Worm (Caenorhabditis elegans) whole organism, L4 larva: ENCODE measurements around the gene pqn-15.

ENCODE experiments used
- D1046.2 ChIP-seq: fragments of 200-800 bp; sonication (Bioruptor generic); IDR thresholded peaks from 2 replicates; pipeline ENCODE4 v1.3.6; 2022; ENCODE audit warnings: missing genetic modification characterization, missing compliant biosample characterization
- F10B5.3 ChIP-seq: sonication (generic microtip); optimal IDR thresholded peaks from 2 replicates; lab custom pipeline; 2016; ENCODE audit warnings: mild to moderate bottlenecking, missing genetic modification characterization, missing compliant biosample characterization
- T20F7.1 ChIP-seq: fragments of 200-800 bp; sonication (Bioruptor generic); optimal IDR thresholded peaks from 2 replicates; lab custom pipeline; 2018; ENCODE audit warnings: mild to moderate bottlenecking, missing genetic modification characterization, missing compliant biosample characterization
- T26A8.4 ChIP-seq: fragments of 200-800 bp; sonication (Bioruptor generic); IDR thresholded peaks from 2 replicates; pipeline ENCODE4 v1.3.6; 2022; ENCODE audit warnings: missing genetic modification characterization, missing compliant biosample characterization
- ama-1 ChIP-seq: fragments of 150-350 bp; optimal IDR thresholded peaks from 2 replicates; lab custom pipeline; 2014; ENCODE audit warnings: inconsistent platforms, mixed read lengths
- ceh-28 ChIP-seq: fragments of 150-350 bp; optimal IDR thresholded peaks from 2 replicates; lab custom pipeline; 2014; ENCODE audit warnings: missing biosample characterization, missing genetic modification reagents, missing genetic modification characterization
- cey-2 ChIP-seq: sonication (generic microtip); optimal IDR thresholded peaks from 3 replicates; lab custom pipeline; 2017; ENCODE audit warnings: missing genetic modification characterization, mild to moderate bottlenecking, missing compliant biosample characterization, antibody characterized with exemption, borderline replicate concordance; ENCODE audit not compliant: insufficient read depth
- daf-16 ChIP-seq, 3 experiments: sonication (generic microtip); optimal IDR thresholded peaks; 2 replicates each; lab custom pipeline; 2016 to 2017; ENCODE audit warnings: missing genetic modification characterization in 3 of 3, missing genetic modification reagents in 3 of 3, mild to moderate bottlenecking in 2 of 3, missing compliant biosample characterization in 2 of 3, missing biosample characterization in 1 of 3, moderate library complexity in 1 of 3
- daf-19 ChIP-seq: fragments of 200-800 bp; sonication (Bioruptor generic); conservative IDR thresholded peaks from 2 replicates; pipeline ENCODE4 v1.3.6; 2022; ENCODE audit warnings: missing genetic modification characterization, missing compliant biosample characterization
- dmd-6 ChIP-seq: fragments of 200-800 bp; sonication (Bioruptor generic); IDR thresholded peaks from 2 replicates; pipeline ENCODE4 v1.3.6; 2022; ENCODE audit warnings: missing genetic modification reagents, missing genetic modification characterization, missing compliant biosample characterization
- dpl-1 ChIP-seq: fragments of 150-350 bp; optimal IDR thresholded peaks from 2 replicates; lab custom pipeline; 2014; ENCODE audit warnings: missing biosample characterization, missing genetic modification reagents, missing genetic modification characterization
- dve-1 ChIP-seq: sonication (generic microtip); optimal IDR thresholded peaks from 2 replicates; lab custom pipeline; 2017; ENCODE audit warnings: antibody characterized with exemption, mild to moderate bottlenecking, missing genetic modification characterization, missing compliant biosample characterization; ENCODE audit not compliant: insufficient read depth
- fos-1 ChIP-seq: fragments of 150-350 bp; optimal IDR thresholded peaks from 2 replicates; lab custom pipeline; 2014; ENCODE audit warnings: missing biosample characterization, missing genetic modification characterization
- gei-8 ChIP-seq: fragments of 200-800 bp; sonication (Bioruptor generic); optimal IDR thresholded peaks from 2 replicates; lab custom pipeline; 2018; ENCODE audit warnings: mild to moderate bottlenecking, missing genetic modification characterization, missing compliant biosample characterization
- hif-1 ChIP-seq, 2 experiments: sonication (generic microtip); optimal IDR thresholded peaks; 2 replicates each; lab custom pipeline; 2016 to 2017; ENCODE audit warnings: missing compliant biosample characterization in 2 of 2, missing genetic modification characterization in 2 of 2, missing genetic modification reagents in 2 of 2, missing genotype in 2 of 2, mild to moderate bottlenecking in 1 of 2
- hlh-30 ChIP-seq: sonication (generic microtip); optimal IDR thresholded peaks from 2 replicates; lab custom pipeline; 2017; ENCODE audit warnings: antibody characterized with exemption, mild to moderate bottlenecking, missing genetic modification characterization, missing compliant biosample characterization; ENCODE audit not compliant: insufficient read depth
- hmg-1.1 ChIP-seq: fragments of 200-800 bp; sonication (Bioruptor generic); IDR thresholded peaks from 2 replicates; pipeline ENCODE4 v1.3.6; 2022; ENCODE audit warnings: missing genetic modification reagents, missing genetic modification characterization, missing compliant biosample characterization
- lir-3 ChIP-seq: sonication (generic microtip); optimal IDR thresholded peaks from 2 replicates; lab custom pipeline; 2016; ENCODE audit warnings: mild to moderate bottlenecking, missing genetic modification characterization, missing compliant biosample characterization
- lsy-2 ChIP-seq, 2 experiments: fragments of 150-350 bp in 1 of 2; sonication (generic microtip) in 1 of 2; optimal IDR thresholded peaks; 2 replicates each; lab custom pipeline; 2014 to 2017; ENCODE audit warnings: missing biosample characterization in 2 of 2, missing genetic modification characterization in 2 of 2
- madf-9 ChIP-seq: fragments of 200-800 bp; sonication (Bioruptor generic); conservative IDR thresholded peaks from 2 replicates; pipeline ENCODE4 v1.3.6; 2022; ENCODE audit warnings: missing genetic modification reagents, missing genetic modification characterization, missing compliant biosample characterization
- mep-1 ChIP-seq: fragments of 150-350 bp; sonication (generic microtip); optimal IDR thresholded peaks from 3 replicates; lab custom pipeline; 2014; ENCODE audit warnings: missing biosample characterization, missing genetic modification characterization
- mes-2 ChIP-seq: sonication (generic microtip); optimal IDR thresholded peaks from 2 replicates; lab custom pipeline; 2016; ENCODE audit warnings: missing genotype, mild to moderate bottlenecking, missing genetic modification characterization, missing compliant biosample characterization; ENCODE audit not compliant: poor library complexity, severe bottlenecking
- mxl-3 ChIP-seq: fragments of 200-800 bp; sonication (Bioruptor generic); optimal IDR thresholded peaks from 2 replicates; lab custom pipeline; 2018; ENCODE audit warnings: mild to moderate bottlenecking, missing genetic modification characterization, missing compliant biosample characterization
- nhr-237 ChIP-seq: sonication (generic microtip); optimal IDR thresholded peaks from 2 replicates; lab custom pipeline; 2017; ENCODE audit warnings: missing biosample characterization, missing genetic modification characterization
- nhr-28 ChIP-seq: fragments of 150-350 bp; optimal IDR thresholded peaks from 2 replicates; lab custom pipeline; 2014; ENCODE audit warnings: missing biosample characterization, missing genetic modification characterization
- nhr-42 ChIP-seq: fragments of 200-800 bp; sonication (Bioruptor generic); IDR thresholded peaks from 2 replicates; pipeline ENCODE4 v1.3.6; 2022; ENCODE audit warnings: missing genetic modification characterization, missing compliant biosample characterization
- php-3 ChIP-seq: fragments of 200-800 bp; sonication (Bioruptor generic); IDR thresholded peaks from 2 replicates; pipeline ENCODE4 v1.3.6; 2022; ENCODE audit warnings: missing genetic modification reagents, missing genetic modification characterization, missing compliant biosample characterization
- pqm-1 ChIP-seq: sonication (generic microtip); optimal IDR thresholded peaks from 2 replicates; lab custom pipeline; 2017; ENCODE audit warnings: missing biosample characterization, missing genetic modification characterization
- rbr-2 ChIP-seq: sonication (generic microtip); optimal IDR thresholded peaks from 2 replicates; lab custom pipeline; 2016; ENCODE audit warnings: missing genotype, missing genetic modification characterization, missing compliant biosample characterization
- set-16 ChIP-seq: fragments of 200-800 bp; sonication (Bioruptor generic); IDR thresholded peaks from 2 replicates; pipeline ENCODE4 v1.3.6; 2022; ENCODE audit warnings: missing genetic modification reagents, missing genetic modification characterization, missing compliant biosample characterization
- snpc-4 ChIP-seq: fragments of 150-350 bp; optimal IDR thresholded peaks from 2 replicates; lab custom pipeline; 2014; ENCODE audit warnings: missing biosample characterization, missing genetic modification characterization
- tag-97 ChIP-seq: fragments of 200-800 bp; sonication (Bioruptor generic); IDR thresholded peaks from 2 replicates; pipeline ENCODE4 v1.3.6; 2022; ENCODE audit warnings: missing genetic modification characterization, missing compliant biosample characterization
- unc-130 ChIP-seq: sonication (generic microtip); optimal IDR thresholded peaks from 2 replicates; lab custom pipeline; 2016; ENCODE audit warnings: missing genetic modification reagents, missing genetic modification characterization, missing compliant biosample characterization
- unc-39 ChIP-seq: sonication (generic microtip); optimal IDR thresholded peaks from 2 replicates; lab custom pipeline; 2017; ENCODE audit warnings: missing biosample characterization, missing genetic modification characterization
- unc-62 ChIP-seq, 3 experiments: fragments of 150-350 bp in 1 of 3; sonication (generic microtip); optimal IDR thresholded peaks in 2 of 3; peaks in 1 of 3; 1 replicate in 1 of 3; 2 replicates in 2 of 3; lab custom pipeline; 2014 to 2017; ENCODE audit warnings: missing biosample characterization in 3 of 3, missing genetic modification characterization in 3 of 3, missing genetic modification reagents in 3 of 3, missing genotype in 1 of 3
- zfp-3 ChIP-seq: fragments of 200-800 bp; sonication (Bioruptor generic); conservative IDR thresholded peaks from 2 replicates; pipeline ENCODE4 v1.3.6; 2022; ENCODE audit warnings: missing genetic modification reagents, missing genetic modification characterization, missing compliant biosample characterization

pqn-15 gene

DNA sequence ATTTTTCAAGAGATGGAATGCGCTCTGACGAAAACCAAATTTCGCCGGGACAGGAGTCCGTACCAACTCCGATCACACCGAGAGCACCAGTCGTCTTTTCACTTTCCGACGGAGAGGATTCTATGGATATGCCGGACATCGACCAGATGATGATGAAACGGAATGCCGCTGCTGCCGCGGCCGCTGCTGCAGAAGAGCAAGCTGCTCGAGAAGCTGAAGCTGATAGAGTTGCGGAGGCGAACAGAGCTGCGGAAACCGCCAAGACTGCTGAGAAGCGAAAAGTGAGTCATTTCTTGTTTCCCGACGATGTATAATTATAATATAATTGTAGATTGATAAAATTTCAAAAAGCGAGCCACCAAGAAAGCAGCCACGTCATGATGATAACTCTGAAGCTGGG lies 51.4 kb downstream of the pqn-15 start:
- TF ChIP-seq fos-1 (tag; lab: Kevin White, UChicago) (no peak), set-16 (GFP tag; lab: Robert Waterston, UW) (peak; percentile 81), tag-97 (GFP tag; lab: Robert Waterston, UW) (no peak), D1046.2 (GFP tag; lab: Robert Waterston, UW) (0 out of 2 replicates have a peak, but pooled peaks have one; percentile 27), unc-39 (tag; lab: Kevin White, UChicago) (no peak), T20F7.1 (GFP tag; lab: Kevin White, UChicago) (no peak), dve-1 (tag; lab: Kevin White, UChicago) (no peak), lir-3 (tag; lab: Kevin White, UChicago) (no peak), ama-1 (no peak), gei-8 (GFP tag; lab: Kevin White, UChicago) (no peak), unc-130 (GFP tag; lab: Kevin White, UChicago) (no peak), unc-62 (GFP tag; optimal IDR thresholded peaks at IDR 0.05 in 1 of 2; lab: Kevin White, UChicago) (peak in 1 of 2 experiments; percentile 64), unc-62 (tag; optimal IDR thresholded peaks at IDR 0.05; lab: Kevin White, UChicago) (no peak)

DNA sequence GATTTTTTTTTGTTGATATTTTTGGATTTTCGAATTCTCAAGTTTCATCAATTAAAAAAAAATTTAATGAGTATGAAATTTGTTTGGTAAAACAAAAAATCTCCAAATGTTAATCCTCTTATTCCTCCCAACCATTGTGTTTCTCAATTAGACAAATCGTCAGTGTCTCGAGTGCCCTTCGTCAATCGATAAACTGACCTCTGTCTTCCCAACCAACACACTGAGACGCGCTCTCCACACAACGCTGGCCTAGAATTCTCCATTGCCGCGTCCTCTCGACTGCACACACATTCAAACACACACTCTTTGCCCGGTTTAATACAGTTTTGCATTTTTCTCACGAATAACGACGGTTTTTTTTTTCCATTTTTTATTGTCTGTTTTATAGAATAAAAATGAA lies 52.0 kb downstream of the pqn-15 start, which contains the start of gene taf-11.1:
TSS of gene taf-11.1 (plus strand) at position 389 of the 400 bp plus-strand sequence.
- peak; percentile 43 for TF ChIP-seq hlh-30
- peak; percentile 64 for TF ChIP-seq nhr-28 (tag; lab: Kevin White, UChicago)
- TF ChIP-seq hmg-1.1 (GFP tag; lab: Robert Waterston, UW) = peak; percentile 47; the same call in 1 of the 2 replicates
- peak; percentile 55 for TF ChIP-seq mxl-3 (GFP tag; lab: Kevin White, UChicago)
- no peak for TF ChIP-seq T26A8.4 (GFP tag; lab: Robert Waterston, UW)
- peak in 1 of 2 experiments; percentile 28 for TF ChIP-seq lsy-2 (tag; optimal IDR thresholded peaks at IDR 0.05; lab: Kevin White, UChicago)
- no peak for TF ChIP-seq php-3 (GFP tag; lab: Robert Waterston, UW)
- no peak for TF ChIP-seq rbr-2 (tag; lab: Kevin White, UChicago)
- peak; percentile 57 for TF ChIP-seq mep-1 (tag; lab: Kevin White, UChicago)
- TF ChIP-seq daf-16 (GFP tag; optimal IDR thresholded peaks at IDR 0.05; lab: Kevin White, UChicago) = no peak
- peak; percentile 48 for TF ChIP-seq daf-16 (tag; optimal IDR thresholded peaks at IDR 0.05; lab: Kevin White, UChicago)
- TF ChIP-seq snpc-4 (tag; lab: Kevin White, UChicago) = no peak
- TF ChIP-seq daf-19 (GFP tag; lab: Robert Waterston, UW) = no peak
- peak; percentile 16 for TF ChIP-seq dve-1 (tag; lab: Kevin White, UChicago)
- TF ChIP-seq nhr-237 (tag; lab: Kevin White, UChicago) = no peak
- TF ChIP-seq mes-2 = peak; percentile 79
- TF ChIP-seq dpl-1 (GFP tag; lab: Kevin White, UChicago) = peak; percentile 2
- TF ChIP-seq hif-1 (tag; optimal IDR thresholded peaks at IDR 0.05; lab: Kevin White, UChicago) = peak in 1 of 2 experiments; percentile 22
- no peak for TF ChIP-seq F10B5.3 (tag; lab: Kevin White, UChicago)
- TF ChIP-seq cey-2 (tag; lab: Kevin White, UChicago) = no peak
- no peak for TF ChIP-seq lir-3 (tag; lab: Kevin White, UChicago)

DNA sequence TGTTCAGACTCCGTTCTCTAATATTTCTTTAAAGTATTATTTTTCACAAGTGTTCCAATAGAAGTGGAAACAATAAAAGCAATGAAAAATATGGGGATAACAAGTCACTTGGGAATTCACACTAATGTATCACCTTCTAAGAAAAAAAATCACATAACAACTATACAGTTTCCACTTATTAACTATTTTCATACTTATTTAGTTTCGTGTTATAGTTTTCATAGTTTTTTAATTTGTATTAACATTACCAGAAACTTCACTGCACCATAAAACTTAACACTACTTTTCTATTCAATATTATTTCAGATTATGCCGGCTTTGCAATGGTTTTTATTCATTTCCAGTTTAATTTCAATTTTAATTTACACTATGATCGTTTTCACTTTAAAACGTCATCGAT lies 54.7 kb downstream of the pqn-15 start, which contains the start of gene srv-5:
TSS of gene srv-5 (plus strand) at position 301 of the 400 bp plus-strand sequence.
- TF ChIP-seq ceh-28 (tag; lab: Kevin White, UChicago) (no peak), nhr-42 (GFP tag; lab: Robert Waterston, UW) (no peak), dve-1 (tag; lab: Kevin White, UChicago) (no peak), madf-9 (GFP tag; lab: Robert Waterston, UW) (no peak)

DNA sequence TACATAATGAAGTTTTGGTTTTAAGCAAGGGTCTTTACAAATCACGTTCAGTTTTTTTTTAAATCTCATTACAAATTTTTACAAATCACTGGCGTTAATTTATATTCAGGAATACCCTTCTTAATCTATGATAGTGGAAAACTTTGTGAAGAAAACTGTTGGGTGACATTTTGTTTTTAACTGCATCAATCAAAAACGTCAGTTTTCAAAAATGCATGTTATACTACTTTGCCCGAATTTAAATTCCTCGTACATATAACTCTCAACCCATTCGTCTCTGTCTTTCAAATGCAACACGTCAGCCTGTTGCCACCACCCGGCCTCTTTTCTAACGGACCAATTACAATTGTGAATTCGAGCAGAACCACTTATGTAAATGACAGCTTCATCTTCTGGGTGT lies 57.8 kb downstream of the pqn-15 start, which contains the start of gene hlh-13:
TSS of gene hlh-13 (plus strand) at position 301 of the 400 bp plus-strand sequence.
- TF ChIP-seq zfp-3 = no peak
- no peak for TF ChIP-seq pqm-1 (tag; lab: Kevin White, UChicago)
- TF ChIP-seq dmd-6 (GFP tag; lab: Robert Waterston, UW) = no peak
- TF ChIP-seq unc-62 (GFP tag; optimal IDR thresholded peaks at IDR 0.05 in 1 of 2; lab: Kevin White, UChicago) = peak in 1 of 2 experiments; percentile 68
- no peak for TF ChIP-seq unc-62 (tag; optimal IDR thresholded peaks at IDR 0.05; lab: Kevin White, UChicago)
